Fruit fly (Drosophila melanogaster) whole organism, prepupa: ENCODE results near the gene Gr93b.

Source experiments
- CG11902 ChIP-seq: fragments of 200-800 bp; sonication (Bioruptor generic); optimal IDR thresholded peaks from 3 replicates; lab custom pipeline; 2016; ENCODE audit warnings: missing biosample characterization, missing genetic modification characterization
- CG3919 ChIP-seq: fragments of 200-800 bp; sonication (Bioruptor generic); optimal IDR thresholded peaks from 3 replicates; lab custom pipeline; 2016; ENCODE audit warnings: missing biosample characterization, missing genetic modification characterization
- CG6854 ChIP-seq: fragments of 200-800 bp; sonication (Bioruptor generic); optimal IDR thresholded peaks from 2 replicates; lab custom pipeline; 2017; ENCODE audit warnings: missing biosample characterization, mild to moderate bottlenecking, missing genetic modification characterization
- CG8632 ChIP-seq: fragments of 200-800 bp; sonication (Bioruptor generic); optimal IDR thresholded peaks from 3 replicates; lab custom pipeline; 2016; ENCODE audit warnings: missing biosample characterization, missing genetic modification characterization
- CG9139 ChIP-seq: fragments of 200-800 bp; sonication (Bioruptor generic); optimal IDR thresholded peaks from 3 replicates; lab custom pipeline; 2017; ENCODE audit warnings: missing biosample characterization, mild to moderate bottlenecking, missing genetic modification characterization
- OdsH ChIP-seq: fragments of 200-800 bp; sonication (Bioruptor generic); optimal IDR thresholded peaks from 3 replicates; lab custom pipeline; 2016; ENCODE audit warnings: missing biosample characterization, missing genetic modification characterization
- achi ChIP-seq: fragments of 200-800 bp; sonication (Bioruptor generic); optimal IDR thresholded peaks from 3 replicates; lab custom pipeline; 2016; ENCODE audit warnings: missing biosample characterization, missing genetic modification characterization
- dac ChIP-seq: fragments of 200-800 bp; sonication (Bioruptor generic); optimal IDR thresholded peaks from 2 replicates; lab custom pipeline; 2017; ENCODE audit warnings: missing biosample characterization, mild to moderate bottlenecking, missing genetic modification characterization
- ss ChIP-seq, 2 experiments: fragments of 200-800 bp; sonication (Bioruptor generic); optimal IDR thresholded peaks; 2 replicates in 1 of 2; 3 replicates in 1 of 2; lab custom pipeline; 2017 to 2018; ENCODE audit warnings: mild to moderate bottlenecking in 2 of 2, missing biosample characterization in 2 of 2, missing genetic modification characterization in 2 of 2, moderate library complexity in 1 of 2
- svp ChIP-seq: fragments of 200-800 bp; sonication (Bioruptor generic); peaks from one replicate; lab custom pipeline; 2016; ENCODE audit warnings: missing biosample characterization, missing genetic modification characterization
- vri ChIP-seq: fragments of 200-800 bp; sonication (Bioruptor generic); optimal IDR thresholded peaks from 3 replicates; lab custom pipeline; 2016; ENCODE audit warnings: missing biosample characterization, mild to moderate bottlenecking, missing genetic modification characterization

DNA sequence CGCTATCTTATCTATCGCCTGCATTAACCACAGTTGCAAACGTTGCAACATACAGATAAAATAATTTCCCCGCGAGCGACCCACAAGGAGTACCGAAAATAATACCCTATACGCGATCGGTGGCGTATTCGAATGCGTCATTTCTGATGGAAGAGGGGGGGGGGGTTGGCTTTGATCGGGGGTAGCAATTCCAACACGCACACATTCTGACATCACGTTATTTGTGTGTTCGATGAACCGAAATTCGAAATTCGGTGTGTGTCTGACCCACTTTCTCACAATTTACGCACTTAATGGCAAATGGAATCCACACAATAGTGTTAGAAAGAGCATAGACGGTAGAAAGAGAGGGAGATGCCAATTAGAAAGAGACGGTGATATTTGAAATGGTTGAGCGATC is 7.0 kb downstream of the Gr93b start:
- TF ChIP-seq CG11902: no peak
- no peak for TF ChIP-seq CG9139 (GFP tag; lab: Kevin White, UChicago)
- TF ChIP-seq ss (GFP tag; optimal IDR thresholded peaks at IDR 0.05; lab: Kevin White, UChicago): no peak
- peak; percentile 19 for TF ChIP-seq vri (GFP tag; lab: Kevin White, UChicago)
- TF ChIP-seq CG3919 (GFP tag; lab: Kevin White, UChicago): no peak
- TF ChIP-seq CG6854 (GFP tag; lab: Kevin White, UChicago): no peak
- TF ChIP-seq svp (GFP tag; lab: Kevin White, UChicago): no peak
- TF ChIP-seq CG8632 (GFP tag; lab: Kevin White, UChicago): no peak
- TF ChIP-seq achi: no peak
- no peak for TF ChIP-seq OdsH (GFP tag; lab: Kevin White, UChicago)
- TF ChIP-seq dac (GFP tag; lab: Kevin White, UChicago): no peak
